Fruit fly (Drosophila melanogaster): ENCODE results near the gene CG13358.

The CG13358 gene

DNA sequence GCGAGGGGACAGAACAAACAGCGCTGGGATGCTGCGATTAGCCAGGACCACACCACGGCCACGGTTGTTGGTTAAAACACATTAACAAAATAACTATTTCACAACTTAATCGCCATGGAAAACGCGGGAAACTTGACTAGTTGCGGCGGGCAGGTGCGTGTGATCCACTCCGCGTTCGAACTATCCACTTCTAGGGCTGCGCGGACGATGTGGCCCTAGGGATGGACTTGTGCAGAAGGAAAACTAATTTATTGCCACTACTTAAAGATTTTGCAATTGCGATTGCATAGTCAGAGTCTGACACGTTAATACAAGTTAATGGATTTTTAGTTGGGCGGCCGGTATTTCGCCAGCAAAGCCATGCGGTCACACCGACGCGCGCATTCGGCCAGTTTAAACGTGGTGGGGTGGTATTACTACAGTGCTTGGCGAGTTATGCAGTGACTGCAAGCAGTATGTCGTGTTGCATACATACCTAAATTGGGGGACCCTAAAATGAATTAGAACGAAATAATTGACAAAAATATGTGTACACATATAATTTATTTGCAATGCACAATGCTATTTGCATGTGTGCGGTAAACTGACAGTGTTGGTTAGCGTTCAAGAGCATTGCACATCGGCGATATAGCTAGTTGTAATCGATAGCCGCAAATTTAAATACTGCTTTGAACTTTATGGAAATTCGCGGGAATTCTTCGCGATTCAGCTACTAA lies 3.4 kb downstream of the CG13358 start, which contains the start of gene Rbf:
TSS of gene Rbf (minus strand) at position 323 of the 716 bp plus-strand sequence.
- TF ChIP-seq CHES-1-like (GFP tag; optimal IDR thresholded peaks at IDR 0.05) (no peak), HLH54F (GFP tag; optimal IDR thresholded peaks at IDR 0.05) (no peak), usp (GFP tag; optimal IDR thresholded peaks at IDR 0.05) (no peak), sima (GFP tag; optimal IDR thresholded peaks at IDR 0.05) (no peak), Xrp1 (GFP tag; IDR thresholded peaks at IDR 0.05) (no peak), CTCF (GFP tag; optimal IDR thresholded peaks at IDR 0.05) (no peak), ind (GFP tag; optimal IDR thresholded peaks at IDR 0.05) (no peak), Scr (GFP tag; IDR thresholded peaks at IDR 0.05; ENCODE audit: partially characterized antibody) (peak; percentile 66), CG9609 (GFP tag; optimal IDR thresholded peaks at IDR 0.05) (no peak), danr (GFP tag; IDR thresholded peaks at IDR 0.05) (no peak), CG15269 (tag; optimal IDR thresholded peaks at IDR 0.05) (no peak), pita (GFP tag; optimal IDR thresholded peaks at IDR 0.05) (no peak), corto (GFP tag; optimal IDR thresholded peaks at IDR 0.05) (no peak), CG3163 (GFP tag; optimal IDR thresholded peaks at IDR 0.05) (no peak), CG14860 (GFP tag; IDR thresholded peaks at IDR 0.05; ENCODE audit: partially characterized antibody) (0 out of 3 replicates have a peak, but pooled peaks have one; percentile 8), Nf-YA (GFP tag; IDR thresholded peaks at IDR 0.05) (no peak), odd (GFP tag; optimal IDR thresholded peaks at IDR 0.05) (no peak), CG2116 (GFP tag; optimal IDR thresholded peaks at IDR 0.05) (peak; percentile 62), sug (tag; optimal IDR thresholded peaks at IDR 0.05) (no peak), ash1 (GFP tag; optimal IDR thresholded peaks at IDR 0.05) (no peak), HLH4C (GFP tag; IDR thresholded peaks at IDR 0.05; ENCODE audit: partially characterized antibody) (peak; percentile 43; the same call in 2 of the 3 replicates), eyg (GFP tag; optimal IDR thresholded peaks at IDR 0.05) (no peak), gcm2 (GFP tag; optimal IDR thresholded peaks at IDR 0.05) (no peak), CG7372 (GFP tag; IDR thresholded peaks at IDR 0.05) (no peak), psq (GFP tag; optimal IDR thresholded peaks at IDR 0.05) (no peak), Sry-δ (GFP tag; optimal IDR thresholded peaks at IDR 0.05) (peak; percentile 72), gcm (GFP tag; optimal IDR thresholded peaks at IDR 0.05) (no peak), mld (GFP tag; IDR thresholded peaks at IDR 0.05; ENCODE audit: partially characterized antibody) (no peak), NfI (GFP tag; optimal IDR thresholded peaks at IDR 0.05) (no peak), CG1233 (GFP tag; optimal IDR thresholded peaks at IDR 0.05) (no peak), luna (GFP tag; optimal IDR thresholded peaks at IDR 0.05) (no peak), CG5180 (GFP tag; optimal IDR thresholded peaks at IDR 0.05) (no peak), fd3F (GFP tag; optimal IDR thresholded peaks at IDR 0.05) (no peak), trh (GFP tag; optimal IDR thresholded peaks at IDR 0.05) (no peak), HLH3B (GFP tag; IDR thresholded peaks at IDR 0.05) (no peak), CG14014 (GFP tag; IDR thresholded peaks at IDR 0.05) (no peak), Fer1 (GFP tag; optimal IDR thresholded peaks at IDR 0.05) (no peak), CG31224 (GFP tag; IDR thresholded peaks at IDR 0.05) (no peak), CG3847 (GFP tag; IDR thresholded peaks at IDR 0.05) (peak; percentile 68), Taf1 (GFP tag; IDR thresholded peaks at IDR 0.05) (no peak), Stat92E (GFP tag; optimal IDR thresholded peaks at IDR 0.05) (peak in 1 of 3 experiments; percentile 16), CG14710 (tag; optimal IDR thresholded peaks at IDR 0.05) (peak; percentile 54), Gsc (GFP tag; IDR thresholded peaks at IDR 0.05) (no peak), bab2 (GFP tag; optimal IDR thresholded peaks at IDR 0.05) (no peak), CG17568 (GFP tag; optimal IDR thresholded peaks at IDR 0.05) (no peak), CG34376 (GFP tag; optimal IDR thresholded peaks at IDR 0.05) (no peak), HmgZ (tag; optimal IDR thresholded peaks at IDR 0.05) (no peak), Hr3 (GFP tag; optimal IDR thresholded peaks at IDR 0.05) (no peak), Fer2 (tag; optimal IDR thresholded peaks at IDR 0.05) (no peak), ap (GFP tag; IDR thresholded peaks at IDR 0.05) (no peak), Jarid2 (GFP tag; optimal IDR thresholded peaks at IDR 0.05) (no peak)

Measured in whole organism, embryonic.